Fruit fly (Drosophila melanogaster) ovary, adult (tissue): ENCODE results near the gene CG3534.
"Not testable (repeated sequence)": the region's sequence is repeated elsewhere in the genome, so short reads cannot be mapped to it uniquely, and the experiment has no call there.

ENCODE experiments used
- CG17801 ChIP-seq: fragments of 200-800 bp; optimal IDR thresholded peaks from 2 replicates; lab custom pipeline; 2019; ENCODE audit warnings: missing biosample characterization, mild to moderate bottlenecking, missing genetic modification characterization, moderate library complexity; ENCODE audit not compliant: partially characterized antibody

CG3534 gene

DNA sequence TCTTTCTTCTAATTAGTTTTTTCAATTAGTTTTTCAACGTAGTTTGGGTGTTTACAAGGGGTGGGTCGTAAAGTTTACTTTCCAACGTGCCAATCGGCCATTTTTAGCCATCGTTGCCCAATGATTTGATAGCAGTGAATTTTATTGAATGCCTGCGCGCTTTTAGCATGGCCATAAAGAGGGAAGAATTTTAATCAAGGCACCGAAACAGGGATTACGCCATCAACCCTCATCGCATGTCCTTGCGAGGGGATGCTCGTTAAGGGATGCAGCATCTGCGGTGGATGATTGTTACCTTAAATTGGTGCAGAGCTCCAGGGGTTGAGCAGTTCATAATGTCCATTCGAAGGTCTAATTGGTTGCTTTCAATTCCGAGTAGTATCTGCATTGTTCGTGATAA is 13.2 kb upstream of the CG3534 start:
- no peak for TF ChIP-seq CG17801 (GFP tag; lab: Kevin White, UChicago)

DNA sequence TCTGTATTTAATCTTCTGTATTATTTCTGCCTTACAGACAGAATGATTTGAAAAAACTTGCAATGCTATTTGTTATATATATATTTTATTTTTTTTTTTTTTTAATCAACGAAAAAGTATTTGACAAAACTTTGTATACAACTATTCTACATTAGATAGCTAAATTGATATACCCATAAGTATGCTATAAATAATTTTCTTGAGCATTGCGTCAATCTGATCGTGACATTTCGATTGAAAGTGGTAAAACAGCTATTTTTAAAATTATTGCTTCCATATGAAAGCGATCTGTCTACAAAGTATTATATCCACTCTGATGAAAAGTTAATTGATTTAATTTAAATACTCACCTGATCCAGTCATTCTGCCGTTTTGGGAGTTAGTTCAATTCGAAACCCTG is 12.0 kb upstream of the CG3534 start:
- TF ChIP-seq CG17801 (GFP tag; lab: Kevin White, UChicago): no peak

DNA sequence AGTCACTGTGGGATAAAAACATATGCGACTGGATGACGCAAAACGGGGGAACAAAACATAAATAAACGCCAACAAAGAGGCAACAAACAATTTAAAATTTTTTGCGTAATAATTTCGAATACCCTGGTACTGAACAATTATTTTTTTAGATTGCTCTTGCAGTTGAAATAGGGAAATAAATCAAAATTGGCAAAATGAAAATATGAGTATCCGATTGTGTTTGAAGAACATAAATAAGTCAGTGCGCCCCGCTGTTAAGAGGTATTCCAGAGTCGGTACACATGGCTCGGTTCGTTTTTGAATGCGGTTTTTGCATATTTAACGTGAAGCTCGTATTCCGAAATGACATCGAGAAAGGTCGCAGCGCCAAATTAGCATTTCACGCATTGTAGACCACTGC is 10.7 kb upstream of the CG3534 start:
- TF ChIP-seq CG17801 (GFP tag; lab: Kevin White, UChicago): no peak

DNA sequence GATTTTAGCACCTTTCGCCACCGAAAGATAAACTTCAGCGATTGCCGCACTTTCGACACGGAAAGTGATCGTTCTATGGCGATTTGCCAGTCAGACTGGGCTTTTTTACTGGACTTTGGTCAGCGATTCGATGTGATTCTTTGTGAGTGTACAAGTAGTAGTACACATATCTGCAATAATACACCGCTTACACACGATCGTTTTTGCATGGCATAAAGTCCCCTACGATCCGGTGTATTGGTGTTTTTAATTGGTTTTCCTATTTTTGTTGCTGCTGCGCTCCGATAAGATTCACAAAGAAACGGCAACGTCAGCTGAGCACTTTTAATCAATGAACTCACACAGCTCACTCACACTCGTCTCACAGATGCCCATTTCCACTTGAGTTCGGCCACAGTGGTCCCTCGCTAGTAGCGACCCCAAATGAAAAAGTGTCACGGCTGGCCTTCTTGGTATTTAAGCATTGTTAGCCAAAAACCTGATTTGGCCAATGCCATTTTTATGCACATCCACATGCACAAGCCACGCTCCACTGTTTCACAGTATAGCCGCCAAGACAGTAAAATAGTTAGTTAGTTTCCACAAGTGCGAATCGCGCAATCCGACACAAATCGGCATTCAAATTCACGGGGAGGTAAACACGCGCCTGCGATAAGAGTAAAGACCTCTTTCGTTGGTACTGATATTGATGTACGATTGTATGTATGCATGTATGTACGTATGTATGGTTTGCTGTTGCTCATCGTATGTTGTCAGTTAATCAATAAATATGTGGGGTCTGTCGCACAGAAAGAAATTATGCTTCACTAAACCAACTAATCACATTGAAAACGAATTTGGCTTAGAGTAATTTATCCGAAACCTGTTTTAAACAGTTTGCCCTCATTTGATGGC is 9.8 kb upstream of the CG3534 start:
- peak; percentile 91 for TF ChIP-seq CG17801 (GFP tag; lab: Kevin White, UChicago)

DNA sequence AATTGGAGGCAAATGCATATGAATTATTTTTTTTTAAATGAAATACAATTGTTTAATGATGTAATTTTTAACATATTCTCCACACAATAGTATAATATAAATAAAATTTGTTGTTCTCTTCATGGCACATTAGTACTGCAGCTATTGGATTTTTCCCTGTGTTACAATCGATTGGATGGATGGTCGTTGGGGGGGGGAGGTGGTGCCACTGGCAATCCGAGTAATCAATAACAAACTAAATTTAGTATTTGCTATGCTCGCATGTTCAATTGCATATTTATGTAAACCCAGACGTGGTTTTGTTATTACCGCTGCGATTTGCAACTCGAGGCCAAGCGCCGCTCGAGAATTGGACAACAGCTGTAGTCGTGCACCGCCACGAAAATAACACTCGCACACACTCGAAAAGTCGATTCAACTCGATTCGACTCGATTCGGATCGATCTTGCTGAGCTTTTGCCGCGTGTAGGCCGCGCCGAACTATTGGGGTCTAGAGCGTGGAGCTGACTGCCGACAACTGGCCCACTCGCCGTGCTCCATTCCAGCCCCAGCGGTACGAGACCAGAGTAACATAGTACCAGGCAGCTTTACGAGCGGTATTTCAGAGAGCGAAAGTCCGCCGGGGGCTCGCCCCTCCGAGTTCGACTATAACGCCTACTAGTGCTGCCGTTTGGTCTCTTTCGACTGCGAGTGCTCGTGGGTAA is 8.9 kb upstream of the CG3534 start, which contains the start of gene CG18622:
CG18622 (minus strand) TSS at position 513 of the 704 bp plus-strand sequence.
- TF ChIP-seq CG17801 (GFP tag; lab: Kevin White, UChicago): peak; percentile 2

DNA sequence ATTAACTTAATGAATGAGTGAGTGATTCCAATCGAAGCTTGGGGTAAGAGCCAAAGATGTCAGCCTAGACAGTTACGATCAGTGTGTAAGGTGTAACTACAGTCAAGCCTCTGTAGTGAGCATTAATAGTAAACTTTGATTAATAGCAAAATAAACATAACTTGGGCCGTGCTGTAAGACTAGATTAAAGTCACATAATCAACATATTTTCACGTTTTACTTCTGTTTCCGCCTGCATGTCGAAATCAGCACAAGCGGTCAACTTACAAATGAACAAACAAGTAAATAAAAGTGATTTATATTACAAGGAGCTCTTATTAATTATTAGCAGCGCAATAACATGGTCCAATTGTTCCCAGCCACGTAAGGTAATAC is 8.3 kb upstream of the CG3534 start:
- no peak for TF ChIP-seq CG17801 (GFP tag; lab: Kevin White, UChicago)

DNA sequence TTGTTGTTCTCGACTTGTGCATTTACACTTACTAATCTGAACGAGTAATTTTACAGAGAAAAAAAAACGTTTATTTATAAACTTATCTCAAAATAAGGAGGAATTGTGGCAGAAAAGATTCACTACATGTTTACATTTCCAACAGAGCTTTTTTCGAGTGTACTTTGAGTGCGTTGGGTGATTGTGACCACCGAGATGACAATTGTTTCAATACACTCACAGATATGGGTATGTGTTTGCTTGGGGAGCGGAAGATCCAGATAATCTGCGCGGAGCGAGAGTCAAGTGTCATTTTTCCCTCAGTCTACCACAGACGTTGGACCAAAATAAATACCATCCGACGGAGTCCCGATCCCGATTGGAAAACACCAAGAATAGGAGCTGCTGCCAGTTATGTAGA is 7.7 kb upstream of the CG3534 start, which contains the start of gene MESK4:
MESK4 (plus strand) TSS at position 301 of the 400 bp plus-strand sequence.
- not testable (repeated sequence) for TF ChIP-seq CG17801 (GFP tag; lab: Kevin White, UChicago)

DNA sequence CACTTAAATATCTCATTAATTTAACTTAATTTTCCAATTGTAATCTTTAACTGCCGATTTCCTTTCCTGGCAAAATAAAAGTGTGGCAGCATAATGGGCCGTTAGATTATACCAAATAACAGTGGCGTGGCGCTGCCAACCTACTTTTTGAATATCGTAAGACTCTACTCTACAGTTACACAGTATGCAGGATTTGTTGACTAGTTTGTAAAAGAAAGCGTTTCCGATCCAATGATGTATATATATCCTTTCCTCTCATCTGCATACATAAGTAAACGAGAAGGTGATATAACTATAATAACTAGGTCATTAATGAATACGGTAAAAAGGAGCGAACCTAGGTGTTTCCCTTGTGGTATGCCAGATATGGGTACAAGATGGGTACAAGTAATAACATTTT is 4.5 kb upstream of the CG3534 start, which contains the start of gene EMC2B:
EMC2B (minus strand) TSS at position 98 of the 400 bp plus-strand sequence.
- TF ChIP-seq CG17801 (GFP tag; lab: Kevin White, UChicago): no peak

DNA sequence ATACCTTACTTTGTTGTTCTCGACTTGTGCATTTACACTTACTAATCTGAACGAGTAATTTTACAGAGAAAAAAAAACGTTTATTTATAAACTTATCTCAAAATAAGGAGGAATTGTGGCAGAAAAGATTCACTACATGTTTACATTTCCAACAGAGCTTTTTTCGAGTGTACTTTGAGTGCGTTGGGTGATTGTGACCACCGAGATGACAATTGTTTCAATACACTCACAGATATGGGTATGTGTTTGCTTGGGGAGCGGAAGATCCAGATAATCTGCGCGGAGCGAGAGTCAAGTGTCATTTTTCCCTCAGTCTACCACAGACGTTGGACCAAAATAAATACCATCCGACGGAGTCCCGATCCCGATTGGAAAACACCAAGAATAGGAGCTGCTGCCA is 3.5 kb upstream of the CG3534 start, which contains the start of gene CG31274:
CG31274 (plus strand) TSS at position 301 of the 400 bp plus-strand sequence.
- not testable (repeated sequence) for TF ChIP-seq CG17801 (GFP tag; lab: Kevin White, UChicago)

DNA sequence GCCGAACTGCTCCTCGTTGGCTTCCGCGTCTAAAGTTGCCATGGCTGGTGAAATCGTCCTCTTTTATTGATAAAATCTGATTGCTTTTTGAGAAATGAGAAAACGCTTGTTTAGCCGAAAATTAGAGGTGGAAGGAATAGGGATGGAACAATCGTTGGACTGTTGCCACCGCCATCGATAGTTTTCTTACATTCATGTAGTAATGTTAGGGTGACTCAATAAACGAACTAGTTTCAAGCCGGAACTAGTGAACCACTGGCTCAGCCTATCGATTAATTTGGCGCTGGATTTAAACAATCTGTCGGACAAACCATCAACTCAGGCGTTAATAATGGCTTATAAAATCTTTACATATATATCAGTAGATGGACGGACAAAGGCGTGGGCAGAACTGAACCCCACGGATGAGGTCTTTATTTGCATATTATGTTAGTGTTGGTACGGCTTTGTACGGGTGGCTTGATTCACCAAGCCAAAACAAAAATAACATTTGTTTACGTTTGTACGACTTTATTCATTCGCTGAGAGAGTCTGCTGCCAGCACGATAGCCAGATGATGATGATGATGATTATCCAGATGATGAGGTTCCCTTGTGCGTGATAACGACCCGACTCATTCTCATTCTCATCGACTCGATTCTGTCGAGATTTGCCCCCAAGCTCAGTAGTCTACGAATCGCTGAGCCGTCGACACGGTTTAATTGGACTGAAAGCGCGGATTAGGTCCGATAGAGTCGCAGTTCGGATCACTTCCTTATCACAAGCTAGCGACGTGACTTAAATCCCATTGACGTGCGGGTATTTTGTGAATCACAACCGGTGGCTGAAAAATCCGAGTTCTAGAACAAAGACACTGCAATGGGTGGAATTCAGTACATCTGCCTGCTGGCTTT is 6.2 kb downstream of the CG3534 start, which contains the start of the genes Sf3a1 and Irc:
Sf3a1 (minus strand) TSS at position 138 of the 893 bp plus-strand sequence.
Irc (plus strand) TSS at position 658 of the 893 bp plus-strand sequence.
- no peak for TF ChIP-seq CG17801 (GFP tag; lab: Kevin White, UChicago)

DNA sequence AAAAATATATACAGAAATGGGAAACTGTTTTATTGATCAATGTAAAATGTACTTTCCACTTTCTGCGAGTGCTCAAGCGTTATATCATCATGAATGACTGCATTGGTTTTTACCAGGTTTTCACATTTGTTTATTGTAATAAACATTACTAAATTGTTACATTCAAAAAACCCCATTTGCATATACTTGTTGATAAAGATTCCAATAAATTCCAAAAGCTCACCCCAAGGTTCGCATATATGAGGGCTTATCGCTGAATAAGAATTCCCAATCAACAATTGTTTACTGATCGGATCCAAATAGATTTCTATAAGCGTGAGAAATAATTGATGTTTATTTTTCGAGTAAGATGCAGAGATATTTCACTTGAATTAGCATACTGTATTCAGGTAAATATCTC is 7.2 kb downstream of the CG3534 start:
- TF ChIP-seq CG17801 (GFP tag; lab: Kevin White, UChicago): no peak

DNA sequence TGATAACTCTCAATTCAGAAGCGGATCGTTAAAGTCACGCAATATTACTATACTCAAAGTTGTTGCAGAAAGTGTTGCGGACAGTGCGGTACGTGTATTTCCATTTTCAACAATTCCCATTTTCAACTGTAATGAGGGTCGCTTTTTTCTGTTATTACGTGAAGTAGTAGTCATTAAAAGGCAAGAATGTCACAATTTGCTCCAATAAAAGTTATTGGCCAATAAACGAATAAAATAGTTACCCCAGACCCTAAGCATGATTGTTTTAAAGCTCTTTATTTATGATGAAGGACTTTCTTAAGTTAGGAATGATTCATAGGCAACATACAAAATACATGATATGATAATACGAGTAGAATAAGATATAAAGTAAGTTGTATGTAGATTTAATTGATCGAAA is 11.1 kb downstream of the CG3534 start:
- TF ChIP-seq CG17801 (GFP tag; lab: Kevin White, UChicago): no peak

DNA sequence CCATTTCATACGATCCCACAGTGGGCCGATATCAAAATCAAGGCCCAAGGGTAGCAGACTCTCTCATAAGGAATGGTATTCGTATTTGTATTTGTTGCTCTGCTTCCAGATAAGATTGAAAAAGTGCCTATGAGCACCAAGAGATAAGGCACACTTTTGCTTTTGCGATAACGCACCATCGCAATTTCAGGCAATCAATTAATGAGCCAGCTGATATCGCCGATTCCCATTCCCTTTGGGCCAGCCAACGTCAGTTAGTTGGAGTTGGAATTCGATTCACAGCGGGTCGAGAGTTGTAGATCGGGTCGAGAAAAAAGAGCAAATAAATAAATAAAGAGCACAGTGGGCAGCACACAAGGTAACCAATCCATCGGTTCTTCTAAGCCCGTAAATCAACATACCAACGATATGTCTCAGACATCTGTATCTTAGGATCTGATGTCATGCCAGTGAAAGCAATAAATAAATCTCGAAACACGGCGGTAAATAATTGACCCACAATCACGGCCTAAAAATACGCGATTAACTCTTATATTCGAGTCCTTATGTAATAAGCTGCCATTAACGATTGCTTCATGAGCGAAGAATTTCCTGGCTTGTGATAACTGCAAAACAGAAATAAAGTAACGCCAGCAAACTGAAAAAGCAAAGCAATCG is 11.9 kb downstream of the CG3534 start, which contains the start of gene CG8907:
CG8907 (plus strand) TSS at position 252 of the 657 bp plus-strand sequence.
- no peak for TF ChIP-seq CG17801 (GFP tag; lab: Kevin White, UChicago)

DNA sequence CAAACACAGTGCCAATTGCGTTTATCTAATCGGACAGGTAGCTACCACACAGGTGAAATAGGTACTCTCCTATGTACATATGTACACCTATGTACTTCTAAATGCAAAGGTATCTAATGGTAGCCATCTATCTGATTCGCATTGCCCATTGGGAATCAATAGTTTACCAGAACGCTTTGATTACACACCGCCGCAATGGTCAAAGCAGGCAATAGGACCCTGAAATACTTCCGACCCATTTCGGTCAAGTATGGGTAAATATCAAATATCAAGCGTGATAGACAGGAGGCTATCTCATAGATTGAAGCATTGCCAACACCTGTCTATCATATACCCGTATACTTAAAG is 12.4 kb downstream of the CG3534 start:
- no peak for TF ChIP-seq CG17801 (GFP tag; lab: Kevin White, UChicago)
